Worm (Caenorhabditis elegans): Measurements from ENCODE around the gene Y102E9.6.

DNA sequence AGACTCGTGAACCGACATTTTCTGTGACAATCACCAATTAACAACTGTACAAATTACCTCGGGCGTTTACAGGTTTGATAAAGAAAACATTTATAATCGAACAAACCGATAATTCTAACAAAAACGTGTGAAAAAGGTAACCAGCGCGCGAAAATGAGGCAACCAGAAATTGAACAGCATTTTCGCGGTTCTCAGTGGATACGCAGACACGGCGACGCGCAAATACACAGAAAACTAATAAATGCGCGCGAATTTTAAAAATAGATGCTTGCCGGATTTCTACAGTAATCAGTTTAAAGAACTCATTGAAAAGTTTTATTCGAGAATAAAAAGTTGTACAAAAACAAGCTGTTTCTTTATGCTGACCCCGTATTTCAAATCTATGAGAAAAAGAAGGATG, 26.5 kb downstream of the Y102E9.6 start, which contains the start of gene isw-1:
- TF ChIP-seq pes-1 (GFP tag; IDR thresholded peaks at IDR 0.05) (no peak), ama-1 (optimal IDR thresholded peaks at IDR 0.05) (no peak), B0310.2 (tag; optimal IDR thresholded peaks at IDR 0.05) (no peak), scrt-1 (GFP tag; IDR thresholded peaks at IDR 0.05) (no peak), flt-1 (GFP tag; IDR thresholded peaks at IDR 0.05) (no peak), F13C5.2 (tag; optimal IDR thresholded peaks at IDR 0.05) (peak; percentile 57), sea-1 (GFP tag; conservative IDR thresholded peaks at IDR 0.05) (no peak), ceh-13 (GFP tag; optimal IDR thresholded peaks at IDR 0.05) (no peak), tbx-37 (GFP tag; conservative IDR thresholded peaks at IDR 0.05) (no peak), tra-4 (tag; optimal IDR thresholded peaks at IDR 0.05) (no peak), hmg-4 (GFP tag; optimal IDR thresholded peaks at IDR 0.05) (no peak), tbx-11 (GFP tag; IDR thresholded peaks at IDR 0.05) (no peak), ceh-36 (tag; optimal IDR thresholded peaks at IDR 0.05) (no peak)

All from whole organism, early embryonic.